Worm (Caenorhabditis elegans): ENCODE data around the gene Y69A2AR.24.

Gene Y69A2AR.24

ce11 chrIV:2526836-2527235 is 37.0 kb downstream of the Y69A2AR.24 start:
- no peak for TF ChIP-seq dao-5 (tag; optimal IDR thresholded peaks at IDR 0.05)
- TF ChIP-seq him-1 (tag; optimal IDR thresholded peaks at IDR 0.05): no peak
- no peak for TF ChIP-seq W03F9.2 (tag; optimal IDR thresholded peaks at IDR 0.05)
